Fruit fly (Drosophila melanogaster) whole organism, embryonic: ENCODE data around the gene tj.

Experiments
- Adf1 ChIP-seq: fragments of 200-800 bp; sonication (Bioruptor generic); IDR thresholded peaks from 2 replicates; pipeline ENCODE4 v1.3.6; 2022; ENCODE audit warnings: missing biosample characterization, missing genetic modification characterization
- Atf3 ChIP-seq: fragments of 200-800 bp; sonication (Bioruptor generic); optimal IDR thresholded peaks from 3 replicates; lab custom pipeline; 2016; ENCODE audit warnings: missing biosample characterization, missing genetic modification characterization
- CG10543 ChIP-seq: fragments of 200-800 bp; sonication (Bioruptor generic); optimal IDR thresholded peaks from 3 replicates; lab custom pipeline; 2017; ENCODE audit warnings: missing biosample characterization, mild to moderate bottlenecking, missing genetic modification characterization, moderate library complexity
- CG11085 ChIP-seq: fragments of 200-800 bp; sonication (Bioruptor generic); IDR thresholded peaks from 2 replicates; pipeline ENCODE4 v1.3.6; 2022; ENCODE audit warnings: missing biosample characterization, missing genetic modification characterization
- CG11247 ChIP-seq: fragments of 200-800 bp; sonication (Bioruptor generic); IDR thresholded peaks from 2 replicates; pipeline ENCODE4 v1.3.6; 2022; ENCODE audit warnings: missing biosample characterization, missing genetic modification characterization
- CG1233 ChIP-seq: fragments of 200-800 bp; sonication (Bioruptor generic); optimal IDR thresholded peaks from 4 replicates; lab custom pipeline; 2018; ENCODE audit warnings: missing biosample characterization, mild to moderate bottlenecking, missing genetic modification characterization
- CG17612 ChIP-seq: fragments of 200-800 bp; sonication (Bioruptor generic); IDR thresholded peaks from 2 replicates; pipeline ENCODE4 v1.3.6; 2022; ENCODE audit warnings: missing biosample characterization, missing genetic modification characterization
- CG31441 ChIP-seq: fragments of 200-800 bp; sonication (Bioruptor generic); IDR thresholded peaks from 2 replicates; pipeline ENCODE4 v1.3.6; 2022; ENCODE audit warnings: missing biosample characterization, missing genetic modification characterization
- CG32772 ChIP-seq: fragments of 200-800 bp; sonication (Bioruptor generic); IDR thresholded peaks from 2 replicates; pipeline ENCODE4 v1.3.6; 2022; ENCODE audit warnings: missing biosample characterization, missing genetic modification characterization
- CG4820 ChIP-seq: fragments of 200-800 bp; sonication (Bioruptor generic); optimal IDR thresholded peaks from 3 replicates; lab custom pipeline; 2016; ENCODE audit warnings: missing biosample characterization, missing genetic modification characterization
- CG6254 ChIP-seq: fragments of 200-800 bp; sonication (Bioruptor generic); optimal IDR thresholded peaks from 3 replicates; lab custom pipeline; 2017; ENCODE audit warnings: mild to moderate bottlenecking, missing biosample characterization, missing genetic modification reagents, missing genetic modification characterization
- CG6272 ChIP-seq: fragments of 200-800 bp; sonication (Bioruptor generic); IDR thresholded peaks from 2 replicates; pipeline ENCODE4 v1.3.6; 2022; ENCODE audit warnings: missing biosample characterization, missing genetic modification characterization
- CG6813 ChIP-seq: fragments of 200-800 bp; sonication (Bioruptor generic); optimal IDR thresholded peaks from 2 replicates; lab custom pipeline; 2017; ENCODE audit warnings: missing biosample characterization, missing genetic modification characterization, mild to moderate bottlenecking, moderate library complexity, missing genetic modification reagents
- CG7271 ChIP-seq: fragments of 200-800 bp; sonication (Bioruptor generic); optimal IDR thresholded peaks from 2 replicates; lab custom pipeline; 2018; ENCODE audit warnings: missing biosample characterization, mild to moderate bottlenecking, missing genetic modification characterization, moderate library complexity
- CG7357 ChIP-seq: fragments of 200-800 bp; sonication (Bioruptor generic); IDR thresholded peaks from 3 replicates; pipeline ENCODE4 v1.3.6; 2022; ENCODE audit warnings: missing biosample characterization, missing genetic modification characterization
- CG7372 ChIP-seq: fragments of 200-800 bp; sonication (Bioruptor generic); IDR thresholded peaks from 2 replicates; pipeline ENCODE4 v1.3.6; 2022; ENCODE audit warnings: missing biosample characterization, missing genetic modification characterization
- CG7745 ChIP-seq: fragments of 200-800 bp; sonication (Bioruptor generic); optimal IDR thresholded peaks from 2 replicates; lab custom pipeline; 2018; ENCODE audit warnings: missing biosample characterization, mild to moderate bottlenecking, missing genetic modification characterization, moderate library complexity
- CG8765 ChIP-seq: fragments of 200-800 bp; sonication (Bioruptor generic); IDR thresholded peaks from 2 replicates; pipeline ENCODE4 v1.3.6; 2022; ENCODE audit warnings: missing biosample characterization, missing genetic modification characterization
- CHES-1-like ChIP-seq: fragments of 200-800 bp; sonication (Bioruptor generic); optimal IDR thresholded peaks from 2 replicates; lab custom pipeline; 2016; ENCODE audit warnings: missing biosample characterization, missing genetic modification characterization
- D ChIP-seq, 2 experiments: fragments of 200-800 bp in 1 of 2; fragments of >200 bp in 1 of 2; sonication (Bioruptor generic) in 1 of 2; optimal IDR thresholded peaks; 2 replicates in 1 of 2; 3 replicates in 1 of 2; lab custom pipeline; 2017; ENCODE audit warnings: mild to moderate bottlenecking in 1 of 2, missing biosample characterization in 1 of 2, missing genetic modification characterization in 1 of 2, missing genetic modification reagents in 1 of 2
- D19B ChIP-seq: fragments of 200-800 bp; sonication (Bioruptor generic); optimal IDR thresholded peaks from 2 replicates; lab custom pipeline; 2017; ENCODE audit warnings: missing biosample characterization, mild to moderate bottlenecking, missing genetic modification characterization
- Dbx ChIP-seq: fragments of 200-800 bp; sonication (Bioruptor generic); IDR thresholded peaks from 3 replicates; pipeline ENCODE4 v1.3.6; 2022; ENCODE audit warnings: missing biosample characterization, missing genetic modification characterization
- Dip3 ChIP-seq: fragments of 200-800 bp; sonication (Bioruptor generic); optimal IDR thresholded peaks from 3 replicates; lab custom pipeline; 2016; ENCODE audit warnings: missing biosample characterization, missing genetic modification characterization
- Dref ChIP-seq: fragments of 200-800 bp; sonication (Bioruptor generic); IDR thresholded peaks from 2 replicates; pipeline ENCODE4 v1.3.6; 2022; ENCODE audit warnings: missing biosample characterization, missing genetic modification characterization
- Fer1 ChIP-seq: fragments of 200-800 bp; sonication (Bioruptor generic); optimal IDR thresholded peaks from 2 replicates; lab custom pipeline; 2017; ENCODE audit warnings: missing biosample characterization, mild to moderate bottlenecking, missing genetic modification characterization
- Lpt ChIP-seq: fragments of >200 bp; optimal IDR thresholded peaks from 2 replicates; lab custom pipeline; 2018; ENCODE audit warnings: missing biosample characterization, missing genetic modification characterization
- NfI ChIP-seq: fragments of 200-800 bp; sonication (Bioruptor generic); optimal IDR thresholded peaks from 3 replicates; lab custom pipeline; 2018; ENCODE audit warnings: missing biosample characterization, mild to moderate bottlenecking, missing genetic modification characterization, moderate library complexity
- Xbp1 ChIP-seq: fragments of 200-800 bp; sonication (Bioruptor generic); optimal IDR thresholded peaks from 3 replicates; lab custom pipeline; 2016; ENCODE audit warnings: missing biosample characterization, mild to moderate bottlenecking, missing genetic modification characterization
- bsh ChIP-seq, 2 experiments: fragments of 200-800 bp; sonication (Bioruptor generic); optimal IDR thresholded peaks; 2 replicates each; lab custom pipeline; 2017 to 2018; ENCODE audit warnings: mild to moderate bottlenecking in 2 of 2, missing biosample characterization in 2 of 2, missing genetic modification characterization in 2 of 2, moderate library complexity in 1 of 2
- chn ChIP-seq: fragments of 200-800 bp; sonication (Bioruptor generic); optimal IDR thresholded peaks from 2 replicates; lab custom pipeline; 2016; ENCODE audit warnings: missing biosample characterization, missing genetic modification characterization
- crol ChIP-seq: fragments of 200-800 bp; sonication (Bioruptor generic); IDR thresholded peaks from 2 replicates; pipeline ENCODE4 v1.3.6; 2022; ENCODE audit warnings: missing biosample characterization, missing genetic modification characterization
- cwo ChIP-seq: fragments of 200-800 bp; sonication (Bioruptor generic); optimal IDR thresholded peaks from 3 replicates; lab custom pipeline; 2017; ENCODE audit warnings: missing biosample characterization, missing genetic modification characterization, mild to moderate bottlenecking, moderate library complexity, missing genetic modification reagents
- dan ChIP-seq: fragments of 200-800 bp; sonication (Bioruptor generic); IDR thresholded peaks from 2 replicates; pipeline ENCODE4 v1.3.6; 2022; ENCODE audit warnings: missing biosample characterization, missing genetic modification characterization
- exex ChIP-seq: fragments of 200-800 bp; sonication (Bioruptor generic); optimal IDR thresholded peaks from 4 replicates; lab custom pipeline; 2018; ENCODE audit warnings: missing biosample characterization, mild to moderate bottlenecking, missing genetic modification characterization, moderate library complexity
- fd96Cb ChIP-seq: fragments of 200-800 bp; sonication (Bioruptor generic); optimal IDR thresholded peaks from 2 replicates; lab custom pipeline; 2018; ENCODE audit warnings: missing biosample characterization, mild to moderate bottlenecking, missing genetic modification characterization, moderate library complexity
- gem ChIP-seq: fragments of 200-800 bp; sonication (Bioruptor generic); optimal IDR thresholded peaks from 2 replicates; lab custom pipeline; 2019; ENCODE audit warnings: missing biosample characterization, mild to moderate bottlenecking, missing genetic modification characterization, moderate library complexity
- hb ChIP-seq: fragments of 200-800 bp; sonication (Bioruptor generic); IDR thresholded peaks from 3 replicates; pipeline ENCODE4 v1.3.6; 2022; ENCODE audit warnings: missing biosample characterization, missing genetic modification characterization; ENCODE audit not compliant: partially characterized antibody
- hbn ChIP-seq: fragments of 200-800 bp; sonication (Bioruptor generic); IDR thresholded peaks from 2 replicates; pipeline ENCODE4 v1.3.6; 2022; ENCODE audit warnings: missing biosample characterization, missing genetic modification characterization; ENCODE audit not compliant: partially characterized antibody
- her ChIP-seq: fragments of 200-800 bp; sonication (Bioruptor generic); optimal IDR thresholded peaks from 2 replicates; lab custom pipeline; 2016; ENCODE audit warnings: missing biosample characterization, missing genetic modification characterization
- jumu ChIP-seq: fragments of 200-800 bp; sonication (Bioruptor generic); optimal IDR thresholded peaks from 3 replicates; lab custom pipeline; 2016; ENCODE audit warnings: missing biosample characterization, missing genetic modification characterization
- lab ChIP-seq: fragments of 200-800 bp; sonication (Bioruptor generic); optimal IDR thresholded peaks from 3 replicates; lab custom pipeline; 2017; ENCODE audit warnings: missing biosample characterization, missing genetic modification characterization, mild to moderate bottlenecking, moderate library complexity, missing genetic modification reagents
- mirr ChIP-seq: fragments of 200-800 bp; sonication (Bioruptor generic); optimal IDR thresholded peaks from 3 replicates; lab custom pipeline; 2018; ENCODE audit warnings: missing biosample characterization, mild to moderate bottlenecking, missing genetic modification characterization
- mld ChIP-seq: fragments of 200-800 bp; sonication (Bioruptor generic); IDR thresholded peaks from 3 replicates; pipeline ENCODE4 v1.3.6; 2022; ENCODE audit warnings: missing biosample characterization, missing genetic modification characterization; ENCODE audit not compliant: partially characterized antibody
- nmo ChIP-seq: fragments of 200-800 bp; sonication (Bioruptor generic); optimal IDR thresholded peaks from 2 replicates; lab custom pipeline; 2018; ENCODE audit warnings: missing biosample characterization, mild to moderate bottlenecking, missing genetic modification characterization, moderate library complexity
- otp ChIP-seq: fragments of 200-800 bp; sonication (Bioruptor generic); IDR thresholded peaks from 3 replicates; pipeline ENCODE4, ENCODE4 v1.3.6; 2022; ENCODE audit warnings: missing biosample characterization, missing genetic modification characterization
- pum ChIP-seq: fragments of 200-800 bp; sonication (Bioruptor generic); optimal IDR thresholded peaks from 2 replicates; lab custom pipeline; 2016; ENCODE audit warnings: missing biosample characterization, missing genetic modification characterization
- scrt ChIP-seq: fragments of 200-800 bp; sonication (Bioruptor generic); optimal IDR thresholded peaks from 2 replicates; lab custom pipeline; 2018; ENCODE audit warnings: missing biosample characterization, mild to moderate bottlenecking, missing genetic modification characterization, moderate library complexity
- sqz ChIP-seq: fragments of 200-800 bp; sonication (Bioruptor generic); optimal IDR thresholded peaks from 3 replicates; lab custom pipeline; 2018; ENCODE audit warnings: missing biosample characterization, mild to moderate bottlenecking, missing genetic modification characterization
- tap ChIP-seq: fragments of 200-800 bp; optimal IDR thresholded peaks from 3 replicates; lab custom pipeline; 2019; ENCODE audit warnings: missing biosample characterization, mild to moderate bottlenecking, missing genetic modification characterization, moderate library complexity
- tll ChIP-seq, 2 experiments: fragments of 200-800 bp in 1 of 2; fragments of >200 bp in 1 of 2; sonication (Bioruptor generic) in 1 of 2; optimal IDR thresholded peaks; 2 replicates each; lab custom pipeline; 2017 to 2019; ENCODE audit warnings: missing biosample characterization in 2 of 2, missing genetic modification characterization in 2 of 2, mild to moderate bottlenecking in 1 of 2, moderate library complexity in 1 of 2

The tj gene

dm6 chr2L:19434260-19434659, 29.8 kb upstream of the tj start (continued):
- TF ChIP-seq lab (peak; percentile 82), cwo (no peak), CG7372 (GFP tag; lab: Robert Waterston, UW) (no peak), NfI (GFP tag; lab: Kevin White, UChicago) (no peak), CHES-1-like (no peak), mirr (peak; percentile 72), Fer1 (GFP tag; lab: Kevin White, UChicago) (peak; percentile 70), pum (GFP tag; lab: Kevin White, UChicago) (no peak), CG11247 (GFP tag; lab: Robert Waterston, UW) (no peak), CG11085 (GFP tag; lab: Robert Waterston, UW) (no peak), CG10543 (peak; percentile 53), jumu (GFP tag; lab: Kevin White, UChicago) (no peak), Xbp1 (GFP tag; lab: Kevin White, UChicago) (no peak), fd96Cb (tag; lab: Kevin White, UChicago) (no peak), chn (GFP tag; lab: Kevin White, UChicago) (no peak), CG1233 (GFP tag; lab: Kevin White, UChicago) (peak; percentile 78), Adf1 (GFP tag; lab: Robert Waterston, UW) (no peak), Atf3 (no peak), her (GFP tag; lab: Kevin White, UChicago) (no peak), Dip3 (GFP tag; lab: Kevin White, UChicago) (no peak), mld (GFP tag; lab: Robert Waterston, UW) (no peak), otp (GFP tag; lab: Robert Waterston, UW) (no peak), gem (tag; lab: Kevin White, UChicago) (peak; percentile 67), bsh (GFP tag; optimal IDR thresholded peaks at IDR 0.05; lab: Kevin White, UChicago) (peak in 1 of 2 experiments; percentile 61), CG4820 (GFP tag; lab: Kevin White, UChicago) (no peak), CG6254 (GFP tag; lab: Kevin White, UChicago) (peak; percentile 59), dan (GFP tag; lab: Robert Waterston, UW) (no peak), hbn (GFP tag; lab: Robert Waterston, UW) (no peak), crol (GFP tag; lab: Robert Waterston, UW) (no peak), scrt (GFP tag; lab: Kevin White, UChicago) (peak; percentile 43), exex (tag; lab: Kevin White, UChicago) (peak; percentile 56), tll (GFP tag; optimal IDR thresholded peaks at IDR 0.05; lab: Kevin White, UChicago) (no peak), Dbx (GFP tag; lab: Robert Waterston, UW) (no peak), CG31441 (peak; percentile 63), hb (GFP tag; lab: Robert Waterston, UW) (no peak), CG32772 (GFP tag; lab: Robert Waterston, UW) (no peak), CG6272 (GFP tag; lab: Robert Waterston, UW) (no peak), tap (peak; percentile 75), nmo (no peak), CG8765 (no peak), sqz (GFP tag; lab: Kevin White, UChicago) (peak; percentile 67), Lpt (no peak), CG7357 (GFP tag; lab: Robert Waterston, UW) (no peak), CG17612 (GFP tag; lab: Robert Waterston, UW) (no peak), Dref (GFP tag; lab: Robert Waterston, UW) (no peak), CG6813 (peak; percentile 88), CG7271 (tag; lab: Kevin White, UChicago) (no peak), CG7745 (tag; lab: Kevin White, UChicago) (peak; percentile 58), D19B (GFP tag; lab: Kevin White, UChicago) (no peak), D (optimal IDR thresholded peaks at IDR 0.05; lab: Kevin White, UChicago) (no peak), D (GFP tag; optimal IDR thresholded peaks at IDR 0.05; lab: Kevin White, UChicago) (peak; percentile 64)
